Fruit fly (Drosophila melanogaster) whole organism, adult: ENCODE results near the gene Klc.

Experiments
- CG11617 ChIP-seq: fragments of 200-800 bp; sonication (Bioruptor generic); optimal IDR thresholded peaks from 2 replicates; lab custom pipeline; 2017; ENCODE audit warnings: mild to moderate bottlenecking, missing biosample characterization, missing genetic modification reagents, missing genetic modification characterization
- CG12768 ChIP-seq: fragments of 200-800 bp; sonication (Bioruptor generic); optimal IDR thresholded peaks from 2 replicates; lab custom pipeline; 2017; ENCODE audit warnings: missing biosample characterization, missing genetic modification characterization, mild to moderate bottlenecking, moderate library complexity, missing genetic modification reagents
- CG14711 ChIP-seq: fragments of 200-800 bp; sonication (Bioruptor generic); optimal IDR thresholded peaks from 2 replicates; lab custom pipeline; 2018; ENCODE audit warnings: missing biosample characterization, mild to moderate bottlenecking, missing genetic modification characterization, moderate library complexity
- CG1620 ChIP-seq: fragments of 200-800 bp; sonication (Bioruptor generic); optimal IDR thresholded peaks from 2 replicates; lab custom pipeline; 2016; ENCODE audit warnings: missing biosample characterization, missing genetic modification characterization
- CG33017 ChIP-seq: fragments of 200-800 bp; sonication (Bioruptor generic); optimal IDR thresholded peaks from 2 replicates; lab custom pipeline; 2018; ENCODE audit warnings: missing biosample characterization, mild to moderate bottlenecking, missing genetic modification characterization, moderate library complexity
- CG5204 ChIP-seq: fragments of 200-800 bp; sonication (Bioruptor generic); optimal IDR thresholded peaks from 2 replicates; lab custom pipeline; 2016; ENCODE audit warnings: missing biosample characterization, missing genetic modification characterization
- CG7045 ChIP-seq: fragments of 200-800 bp; sonication (Bioruptor generic); optimal IDR thresholded peaks from 2 replicates; lab custom pipeline; 2017; ENCODE audit warnings: missing biosample characterization, mild to moderate bottlenecking, missing genetic modification characterization
- CG7101 ChIP-seq: fragments of 200-800 bp; sonication (Bioruptor generic); optimal IDR thresholded peaks from 2 replicates; lab custom pipeline; 2018; ENCODE audit warnings: missing biosample characterization, mild to moderate bottlenecking, missing genetic modification characterization, moderate library complexity
- Clk ChIP-seq: fragments of 200-800 bp; sonication (Bioruptor generic); optimal IDR thresholded peaks from 2 replicates; lab custom pipeline; 2017; ENCODE audit warnings: missing biosample characterization, missing genetic modification characterization
- Crg-1 ChIP-seq: fragments of 200-800 bp; sonication (Bioruptor generic); optimal IDR thresholded peaks from 2 replicates; lab custom pipeline; 2016; ENCODE audit warnings: missing biosample characterization, missing genetic modification characterization
- Hr96 ChIP-seq: fragments of 200-800 bp; sonication (Bioruptor generic); optimal IDR thresholded peaks from 2 replicates; lab custom pipeline; 2016; ENCODE audit warnings: missing biosample characterization, missing genetic modification characterization
- Mnt ChIP-seq: fragments of 200-800 bp; sonication (Bioruptor generic); optimal IDR thresholded peaks from 2 replicates; lab custom pipeline; 2016; ENCODE audit warnings: missing biosample characterization, mild to moderate bottlenecking, missing genetic modification characterization
- bab1 ChIP-seq: fragments of 200-800 bp; sonication (Bioruptor generic); optimal IDR thresholded peaks from 3 replicates; lab custom pipeline; 2019; ENCODE audit warnings: missing biosample characterization, mild to moderate bottlenecking, missing genetic modification characterization, moderate library complexity
- cic ChIP-seq: fragments of 200-800 bp; sonication (Bioruptor generic); optimal IDR thresholded peaks from 2 replicates; lab custom pipeline; 2017; ENCODE audit warnings: missing biosample characterization, mild to moderate bottlenecking, missing genetic modification characterization, moderate library complexity
- cnc ChIP-seq, 2 experiments: fragments of >200 bp; optimal IDR thresholded peaks; 2 replicates each; lab custom pipeline; 2017
- kay ChIP-seq: fragments of 200-800 bp; sonication (Bioruptor generic); peaks from one replicate; lab custom pipeline; 2016; ENCODE audit warnings: missing biosample characterization, missing genetic modification characterization, borderline replicate concordance
- ovo ChIP-seq: fragments of 200-800 bp; sonication (Bioruptor generic); optimal IDR thresholded peaks from 2 replicates; lab custom pipeline; 2016; ENCODE audit warnings: missing biosample characterization, missing genetic modification characterization
- pad ChIP-seq: fragments of 200-800 bp; sonication (Bioruptor generic); optimal IDR thresholded peaks from 3 replicates; lab custom pipeline; 2017; ENCODE audit warnings: missing biosample characterization, missing genetic modification characterization, mild to moderate bottlenecking, moderate library complexity, missing genetic modification reagents
- tj ChIP-seq: fragments of 200-800 bp; sonication (Bioruptor generic); optimal IDR thresholded peaks from 3 replicates; lab custom pipeline; 2017; ENCODE audit warnings: missing biosample characterization, mild to moderate bottlenecking, missing genetic modification characterization, moderate library complexity
- toe ChIP-seq: fragments of 200-800 bp; sonication (Bioruptor generic); optimal IDR thresholded peaks from 2 replicates; lab custom pipeline; 2016; ENCODE audit warnings: missing biosample characterization, missing genetic modification characterization

Klc gene

dm6 chr3L:12754769-12755189 is 4.9 kb upstream of the Klc start, which contains the start of the genes CG10973 and Vps13D:
Gene CG10973 (minus strand): TSS chr3L:12754774.
Gene Vps13D (plus strand): TSS chr3L:12755049.
- TF ChIP-seq Hr96 (GFP tag; lab: Kevin White, UChicago) (no peak), CG12768 (GFP tag; lab: Kevin White, UChicago) (no peak), pad (GFP tag; lab: Kevin White, UChicago) (no peak), CG1620 (GFP tag; lab: Kevin White, UChicago) (peak; percentile 41), cnc (optimal IDR thresholded peaks at IDR 0.05; lab: Kevin White, UChicago) (peak; percentile 64 to 90), bab1 (peak; percentile 90), CG11617 (GFP tag; lab: Kevin White, UChicago) (peak; percentile 58), Mnt (GFP tag; lab: Kevin White, UChicago) (peak; percentile 58), toe (no peak), CG5204 (GFP tag; lab: Kevin White, UChicago) (no peak), cic (GFP tag; lab: Kevin White, UChicago) (peak; percentile 30), CG33017 (tag; lab: Kevin White, UChicago) (no peak), Crg-1 (GFP tag; lab: Kevin White, UChicago) (peak; percentile 11), tj (no peak), kay (GFP tag; lab: Kevin White, UChicago) (peak; percentile 97), CG14711 (tag; lab: Kevin White, UChicago) (no peak), Clk (GFP tag; lab: Kevin White, UChicago) (peak; percentile 2), CG7101 (no peak), CG7045 (GFP tag; lab: Kevin White, UChicago) (no peak), ovo (GFP tag; lab: Kevin White, UChicago) (no peak)

dm6 chr3L:12748711-12749566 is 917 bp downstream of the Klc start:
- TF ChIP-seq CG1620 (GFP tag; lab: Kevin White, UChicago) = no peak
- TF ChIP-seq kay (GFP tag; lab: Kevin White, UChicago) = peak; percentile 81
- TF ChIP-seq Crg-1 (GFP tag; lab: Kevin White, UChicago) = no peak
- TF ChIP-seq CG12768 (GFP tag; lab: Kevin White, UChicago) = no peak

- TF ChIP-seq CG12768 (GFP tag; lab: Kevin White, UChicago) = no peak
- no peak for TF ChIP-seq Clk (GFP tag; lab: Kevin White, UChicago)
- TF ChIP-seq cic (GFP tag; lab: Kevin White, UChicago) = no peak
- TF ChIP-seq CG7101 = no peak
- no peak for TF ChIP-seq CG7045 (GFP tag; lab: Kevin White, UChicago)
- no peak for TF ChIP-seq CG14711 (tag; lab: Kevin White, UChicago)
- TF ChIP-seq Hr96 (GFP tag; lab: Kevin White, UChicago) = no peak
- no peak for TF ChIP-seq Mnt (GFP tag; lab: Kevin White, UChicago)
- TF ChIP-seq kay (GFP tag; lab: Kevin White, UChicago) = no peak
- no peak for TF ChIP-seq CG11617 (GFP tag; lab: Kevin White, UChicago)
- no peak for TF ChIP-seq CG1620 (GFP tag; lab: Kevin White, UChicago)
- TF ChIP-seq tj = no peak
- no peak for TF ChIP-seq pad (GFP tag; lab: Kevin White, UChicago)
- no peak for TF ChIP-seq ovo (GFP tag; lab: Kevin White, UChicago)
Measured at dm6 chr3L:12746241-12746640, 3.6 kb downstream of the Klc start.

dm6 chr3L:12745121-12745770 is 4.6 kb downstream of the Klc start, which contains the start of gene CG32109:
Gene CG32109 (plus strand): TSS chr3L:12745344.
- TF ChIP-seq kay (GFP tag; lab: Kevin White, UChicago) (peak; percentile 93), tj (no peak), bab1 (peak; percentile 36), cic (GFP tag; lab: Kevin White, UChicago) (peak; percentile 18), Mnt (GFP tag; lab: Kevin White, UChicago) (no peak), CG7045 (GFP tag; lab: Kevin White, UChicago) (no peak)

dm6 chr3L:12741608-12742007 is 8.2 kb downstream of the Klc start, which contains the start of gene CG32112:
Gene CG32112 (plus strand): TSS chr3L:12741718.
- no peak for TF ChIP-seq CG12768 (GFP tag; lab: Kevin White, UChicago)
- no peak for TF ChIP-seq CG1620 (GFP tag; lab: Kevin White, UChicago)
- peak; percentile 34 for TF ChIP-seq CG11617 (GFP tag; lab: Kevin White, UChicago)
- TF ChIP-seq CG7101 = no peak
- TF ChIP-seq CG5204 (GFP tag; lab: Kevin White, UChicago) = no peak
- TF ChIP-seq CG14711 (tag; lab: Kevin White, UChicago) = peak; percentile 34
- TF ChIP-seq pad (GFP tag; lab: Kevin White, UChicago) = no peak
- no peak for TF ChIP-seq ovo (GFP tag; lab: Kevin White, UChicago)
- peak; percentile 14 for TF ChIP-seq Mnt (GFP tag; lab: Kevin White, UChicago)
- TF ChIP-seq tj = no peak
- TF ChIP-seq CG7045 (GFP tag; lab: Kevin White, UChicago) = no peak
- TF ChIP-seq Clk (GFP tag; lab: Kevin White, UChicago) = no peak
- no peak for TF ChIP-seq cnc (optimal IDR thresholded peaks at IDR 0.05; lab: Kevin White, UChicago)
- TF ChIP-seq cic (GFP tag; lab: Kevin White, UChicago) = no peak
- no peak for TF ChIP-seq Crg-1 (GFP tag; lab: Kevin White, UChicago)
- TF ChIP-seq CG33017 (tag; lab: Kevin White, UChicago) = no peak
- no peak for TF ChIP-seq toe
- no peak for TF ChIP-seq bab1
- peak; percentile 78 for TF ChIP-seq kay (GFP tag; lab: Kevin White, UChicago)
- TF ChIP-seq Hr96 (GFP tag; lab: Kevin White, UChicago) = no peak
